Fruit fly (Drosophila melanogaster) whole organism, embryonic: ENCODE data around the gene Cdc16.

Source experiments
- ATbp ChIP-seq: fragments of 200-800 bp; sonication (Bioruptor generic); optimal IDR thresholded peaks from 2 replicates; lab custom pipeline; 2017; ENCODE audit warnings: missing biosample characterization, mild to moderate bottlenecking, missing genetic modification characterization, missing genetic modification reagents
- Bdp1 ChIP-seq: fragments of 200-800 bp; sonication (Bioruptor generic); optimal IDR thresholded peaks from 3 replicates; lab custom pipeline; 2016; ENCODE audit warnings: missing biosample characterization, missing genetic modification characterization
- C15 ChIP-seq: fragments of 200-800 bp; sonication (Bioruptor generic); IDR thresholded peaks from 3 replicates; pipeline ENCODE4 v1.3.6; 2022; ENCODE audit warnings: missing biosample characterization, missing genetic modification characterization
- CG10147 ChIP-seq: fragments of 200-800 bp; sonication (Bioruptor generic); optimal IDR thresholded peaks from 2 replicates; lab custom pipeline; 2019; ENCODE audit warnings: missing biosample characterization, mild to moderate bottlenecking, missing genetic modification characterization, moderate library complexity
- CG10274 ChIP-seq: fragments of 200-800 bp; sonication (Bioruptor generic); optimal IDR thresholded peaks from 3 replicates; lab custom pipeline; 2017; ENCODE audit warnings: missing biosample characterization, mild to moderate bottlenecking, missing genetic modification characterization
- CG11093 ChIP-seq: fragments of 200-800 bp; sonication (Bioruptor generic); IDR thresholded peaks from 3 replicates; pipeline ENCODE4 v1.3.6; 2022; ENCODE audit warnings: missing biosample characterization, missing genetic modification characterization
- CG11247 ChIP-seq: fragments of 200-800 bp; sonication (Bioruptor generic); IDR thresholded peaks from 2 replicates; pipeline ENCODE4 v1.3.6; 2022; ENCODE audit warnings: missing biosample characterization, missing genetic modification characterization
- CG11696 ChIP-seq: fragments of 200-800 bp; sonication (Bioruptor generic); IDR thresholded peaks from 2 replicates; pipeline ENCODE4 v1.3.6; 2022; ENCODE audit warnings: missing biosample characterization, missing genetic modification characterization
- CG13296 ChIP-seq: fragments of 200-800 bp; sonication (Bioruptor generic); optimal IDR thresholded peaks from 3 replicates; lab custom pipeline; 2018; ENCODE audit warnings: missing biosample characterization, mild to moderate bottlenecking, missing genetic modification characterization
- CG14441 ChIP-seq: fragments of 200-800 bp; sonication (Bioruptor generic); IDR thresholded peaks from 2 replicates; pipeline ENCODE4 v1.3.6; 2022; ENCODE audit warnings: missing biosample characterization, missing genetic modification characterization
- CG1602 ChIP-seq: fragments of 200-800 bp; sonication (Bioruptor generic); optimal IDR thresholded peaks from 3 replicates; lab custom pipeline; 2016; ENCODE audit warnings: missing biosample characterization, missing genetic modification characterization
- CG17361 ChIP-seq: fragments of 200-800 bp; sonication (Bioruptor generic); IDR thresholded peaks from 3 replicates; pipeline ENCODE4 v1.3.6; 2022; ENCODE audit warnings: missing biosample characterization, missing genetic modification characterization
- CG18011 ChIP-seq: fragments of 200-800 bp; sonication (Bioruptor generic); optimal IDR thresholded peaks from 2 replicates; lab custom pipeline; 2017; ENCODE audit warnings: missing biosample characterization, missing genetic modification characterization, mild to moderate bottlenecking, moderate library complexity, missing genotype
- CG18262 ChIP-seq: fragments of 200-800 bp; optimal IDR thresholded peaks from 3 replicates; lab custom pipeline; 2019; ENCODE audit warnings: missing biosample characterization, mild to moderate bottlenecking, missing genetic modification characterization, moderate library complexity
- CG18599 ChIP-seq: fragments of 200-800 bp; sonication (Bioruptor generic); optimal IDR thresholded peaks from 3 replicates; lab custom pipeline; 2017; ENCODE audit warnings: missing biosample characterization, missing genetic modification characterization, mild to moderate bottlenecking, moderate library complexity, missing genetic modification reagents
- CG2129 ChIP-seq: fragments of 200-800 bp; sonication (Bioruptor generic); IDR thresholded peaks from 2 replicates; pipeline ENCODE4 v1.3.6; 2022; ENCODE audit warnings: missing biosample characterization, missing genetic modification characterization; ENCODE audit not compliant: partially characterized antibody
- CG2678 ChIP-seq: fragments of 200-800 bp; sonication (Bioruptor generic); optimal IDR thresholded peaks from 3 replicates; lab custom pipeline; 2019; ENCODE audit warnings: missing biosample characterization, mild to moderate bottlenecking, missing genetic modification characterization, moderate library complexity
- CG30403 ChIP-seq: fragments of 200-800 bp; sonication (Bioruptor generic); optimal IDR thresholded peaks from 3 replicates; lab custom pipeline; 2016; ENCODE audit warnings: missing biosample characterization, missing genetic modification characterization
- CG31224 ChIP-seq: fragments of 200-800 bp; sonication (Bioruptor generic); IDR thresholded peaks from 2 replicates; pipeline ENCODE4 v1.3.6; 2022; ENCODE audit warnings: missing biosample characterization, missing genetic modification characterization
- CG33213 ChIP-seq: fragments of 200-800 bp; sonication (Bioruptor generic); optimal IDR thresholded peaks from 3 replicates; lab custom pipeline; 2016; ENCODE audit warnings: missing biosample characterization, missing genetic modification characterization
- CG7556 ChIP-seq: fragments of 200-800 bp; sonication (Bioruptor generic); optimal IDR thresholded peaks from 2 replicates; lab custom pipeline; 2017; ENCODE audit warnings: missing biosample characterization, mild to moderate bottlenecking, missing genetic modification characterization
- CG7987 ChIP-seq: fragments of 200-800 bp; sonication (Bioruptor generic); optimal IDR thresholded peaks from 2 replicates; lab custom pipeline; 2018; ENCODE audit warnings: missing biosample characterization, mild to moderate bottlenecking, missing genetic modification characterization, moderate library complexity
- CG8089 ChIP-seq: fragments of 200-800 bp; sonication (Bioruptor generic); optimal IDR thresholded peaks from 3 replicates; lab custom pipeline; 2016; ENCODE audit warnings: missing biosample characterization, missing genetic modification characterization
- CG8281 ChIP-seq: fragments of 200-800 bp; sonication (Bioruptor generic); optimal IDR thresholded peaks from 2 replicates; lab custom pipeline; 2018; ENCODE audit warnings: missing biosample characterization, mild to moderate bottlenecking, missing genetic modification characterization, moderate library complexity
- Chrac-16 ChIP-seq: fragments of 200-800 bp; sonication (Bioruptor generic); optimal IDR thresholded peaks from 3 replicates; lab custom pipeline; 2016; ENCODE audit warnings: missing biosample characterization, missing genetic modification characterization
- Dip2 ChIP-seq: fragments of 200-800 bp; sonication (Bioruptor generic); IDR thresholded peaks from 2 replicates; pipeline ENCODE4 v1.3.6; 2022; ENCODE audit warnings: missing biosample characterization, missing genetic modification characterization
- Eip74EF ChIP-seq, 2 experiments: fragments of 200-800 bp in 1 of 2; fragments of >200 bp in 1 of 2; sonication (Bioruptor generic) in 1 of 2; optimal IDR thresholded peaks; 2 replicates each; lab custom pipeline; 2017 to 2019; ENCODE audit warnings: missing biosample characterization in 2 of 2, missing genetic modification characterization in 2 of 2, mild to moderate bottlenecking in 1 of 2, moderate library complexity in 1 of 2
- Hmr ChIP-seq: fragments of 200-800 bp; sonication (Bioruptor generic); optimal IDR thresholded peaks from 3 replicates; lab custom pipeline; 2017; ENCODE audit warnings: mild to moderate bottlenecking, missing biosample characterization, missing genetic modification reagents, missing genetic modification characterization
- Hr51 ChIP-seq, 2 experiments: fragments of 200-800 bp; sonication (Bioruptor generic); optimal IDR thresholded peaks; 2 replicates in 1 of 2; 3 replicates in 1 of 2; lab custom pipeline; 2016 to 2018; ENCODE audit warnings: missing biosample characterization in 2 of 2, missing genetic modification characterization in 2 of 2, mild to moderate bottlenecking in 1 of 2, moderate library complexity in 1 of 2
- Neu2 ChIP-seq: fragments of 200-800 bp; sonication (Bioruptor generic); optimal IDR thresholded peaks from 3 replicates; lab custom pipeline; 2016; ENCODE audit warnings: missing biosample characterization, missing genetic modification characterization, borderline replicate concordance
- Ptx1 ChIP-seq: fragments of 200-800 bp; sonication (Bioruptor generic); IDR thresholded peaks from 2 replicates; pipeline ENCODE4 v1.3.6; 2022; ENCODE audit warnings: missing biosample characterization, missing genetic modification characterization
- Spps ChIP-seq: fragments of 200-800 bp; sonication (Bioruptor generic); optimal IDR thresholded peaks from 2 replicates; lab custom pipeline; 2018; ENCODE audit warnings: missing biosample characterization, mild to moderate bottlenecking, missing genetic modification characterization
- ab ChIP-seq: fragments of 200-800 bp; sonication (Bioruptor generic); optimal IDR thresholded peaks from 2 replicates; lab custom pipeline; 2016; ENCODE audit warnings: missing biosample characterization, missing genetic modification characterization
- ac ChIP-seq: fragments of 200-800 bp; sonication (Bioruptor generic); optimal IDR thresholded peaks from 3 replicates; lab custom pipeline; 2017; ENCODE audit warnings: missing biosample characterization, mild to moderate bottlenecking, missing genetic modification characterization
- bbx ChIP-seq: fragments of 200-800 bp; sonication (Bioruptor generic); IDR thresholded peaks from 2 replicates; pipeline ENCODE4 v1.3.6; 2022; ENCODE audit warnings: missing biosample characterization, missing genetic modification characterization; ENCODE audit not compliant: partially characterized antibody
- btn ChIP-seq: fragments of 200-800 bp; sonication (Bioruptor generic); optimal IDR thresholded peaks from 2 replicates; lab custom pipeline; 2016; ENCODE audit warnings: missing biosample characterization, missing genetic modification characterization
- crc ChIP-seq: fragments of 200-800 bp; sonication (Bioruptor generic); optimal IDR thresholded peaks from 2 replicates; lab custom pipeline; 2016; ENCODE audit warnings: missing biosample characterization, missing genetic modification characterization
- danr ChIP-seq: fragments of 200-800 bp; sonication (Bioruptor generic); IDR thresholded peaks from 2 replicates; pipeline ENCODE4 v1.3.6; 2022; ENCODE audit warnings: missing biosample characterization, missing genetic modification characterization
- dati ChIP-seq: fragments of 200-800 bp; sonication (Bioruptor generic); IDR thresholded peaks from 2 replicates; pipeline ENCODE4 v1.3.6; 2022; ENCODE audit warnings: missing biosample characterization, missing genetic modification characterization
- dmrt11E ChIP-seq: fragments of 200-800 bp; sonication (Bioruptor generic); optimal IDR thresholded peaks from 3 replicates; lab custom pipeline; 2018; ENCODE audit warnings: missing biosample characterization, mild to moderate bottlenecking, missing genetic modification characterization, moderate library complexity
- emc ChIP-seq: fragments of 200-800 bp; sonication (Bioruptor generic); optimal IDR thresholded peaks from 2 replicates; lab custom pipeline; 2016; ENCODE audit warnings: missing biosample characterization, missing genetic modification characterization
- gcm ChIP-seq: fragments of 200-800 bp; sonication (Bioruptor generic); optimal IDR thresholded peaks from 2 replicates; lab custom pipeline; 2019; ENCODE audit warnings: missing biosample characterization, mild to moderate bottlenecking, missing genetic modification characterization, moderate library complexity
- hkb ChIP-seq, 2 experiments: fragments of 200-800 bp in 1 of 2; fragments of >200 bp in 1 of 2; sonication (Bioruptor generic) in 1 of 2; IDR thresholded peaks in 1 of 2; optimal IDR thresholded peaks in 1 of 2; 2 replicates each; pipeline versions ENCODE4 v1.3.6 to Lab custom; 2017 to 2022; ENCODE audit warnings: missing biosample characterization in 1 of 2, missing genetic modification characterization in 1 of 2
- inv ChIP-seq: fragments of 200-800 bp; sonication (Bioruptor generic); IDR thresholded peaks from 2 replicates; pipeline ENCODE4 v1.3.6; 2022; ENCODE audit warnings: missing biosample characterization, missing genetic modification characterization; ENCODE audit not compliant: partially characterized antibody
- klu ChIP-seq: fragments of 200-800 bp; sonication (Bioruptor generic); IDR thresholded peaks from 2 replicates; pipeline ENCODE4 v1.3.6; 2022; ENCODE audit warnings: missing biosample characterization, missing genetic modification characterization
- luna ChIP-seq: fragments of 200-800 bp; sonication (Bioruptor generic); optimal IDR thresholded peaks from 2 replicates; lab custom pipeline; 2016; ENCODE audit warnings: missing biosample characterization, missing genetic modification characterization
- nerfin-2 ChIP-seq: fragments of 200-800 bp; sonication (Bioruptor generic); IDR thresholded peaks from 2 replicates; pipeline ENCODE4 v1.3.6; 2022; ENCODE audit warnings: missing biosample characterization, missing genetic modification characterization; ENCODE audit not compliant: partially characterized antibody
- slou ChIP-seq: fragments of 200-800 bp; sonication (Bioruptor generic); optimal IDR thresholded peaks from 3 replicates; lab custom pipeline; 2016; ENCODE audit warnings: missing biosample characterization, missing genetic modification characterization
- ssp ChIP-seq: fragments of 200-800 bp; sonication (Bioruptor generic); IDR thresholded peaks from 2 replicates; pipeline ENCODE4 v1.3.6; 2022; ENCODE audit warnings: missing biosample characterization, missing genetic modification characterization
- stwl ChIP-seq: fragments of 200-800 bp; sonication (Bioruptor generic); optimal IDR thresholded peaks from 3 replicates; lab custom pipeline; 2018; ENCODE audit warnings: missing biosample characterization, mild to moderate bottlenecking, missing genetic modification characterization, moderate library complexity

Gene Cdc16

DNA sequence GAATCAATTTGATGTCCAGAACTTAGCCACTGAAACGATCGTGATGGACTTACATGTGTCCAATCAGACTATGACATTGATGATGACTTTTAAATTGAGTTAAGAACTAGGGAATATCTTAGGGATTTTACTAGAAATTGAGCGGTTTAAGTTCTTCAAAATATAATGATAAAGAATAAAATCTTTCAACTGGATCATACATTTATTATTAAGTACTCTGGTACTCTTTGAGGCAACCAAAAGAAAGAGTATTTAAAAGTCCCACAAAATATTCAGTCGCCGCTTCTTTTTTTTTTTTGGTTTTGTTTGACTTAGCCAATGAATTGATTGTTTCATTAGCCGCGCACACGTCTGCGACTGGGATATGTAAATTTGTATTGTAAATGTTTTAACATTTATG, 29.1 kb downstream of the Cdc16 start (continued):
- TF ChIP-seq klu = no peak
- peak; percentile 20 for TF ChIP-seq CG30403 (GFP tag; lab: Kevin White, UChicago)
- TF ChIP-seq ssp (GFP tag; lab: Robert Waterston, UW) = no peak
- TF ChIP-seq CG8281 = no peak
- no peak for TF ChIP-seq ac (GFP tag; lab: Kevin White, UChicago)
- no peak for TF ChIP-seq Dip2 (GFP tag; lab: Robert Waterston, UW)
- no peak for TF ChIP-seq emc
- TF ChIP-seq nerfin-2 = no peak
- TF ChIP-seq Hmr (GFP tag; lab: Kevin White, UChicago) = no peak
- TF ChIP-seq CG7556 (GFP tag; lab: Kevin White, UChicago) = peak; percentile 19
- no peak for TF ChIP-seq CG11247
- no peak for TF ChIP-seq Spps (tag; lab: Kevin White, UChicago)
- peak; percentile 17 for TF ChIP-seq CG2678
- no peak for TF ChIP-seq CG7987 (GFP tag; lab: Kevin White, UChicago)
- TF ChIP-seq Bdp1 (GFP tag; lab: Kevin White, UChicago) = no peak
- TF ChIP-seq gcm (GFP tag; lab: Kevin White, UChicago) = no peak
- no peak for TF ChIP-seq hkb (optimal IDR thresholded peaks at IDR 0.05; lab: Kevin White, UChicago)
- no peak for TF ChIP-seq hkb (GFP tag; IDR thresholded peaks at IDR 0.05; lab: Robert Waterston, UW)
- TF ChIP-seq ab (GFP tag; lab: Kevin White, UChicago) = no peak
- peak; percentile 1 for TF ChIP-seq dmrt11E (tag; lab: Kevin White, UChicago)
- TF ChIP-seq crc (GFP tag; lab: Kevin White, UChicago) = no peak
- no peak for TF ChIP-seq CG2129 (GFP tag; lab: Robert Waterston, UW)
- TF ChIP-seq CG13296 = no peak
- no peak for TF ChIP-seq CG18599
- no peak for TF ChIP-seq CG10147
- peak in 1 of 2 experiments; percentile 48 for TF ChIP-seq Hr51 (GFP tag; optimal IDR thresholded peaks at IDR 0.05; lab: Kevin White, UChicago)
- TF ChIP-seq CG10274 (GFP tag; lab: Kevin White, UChicago) = no peak
- TF ChIP-seq luna (GFP tag; lab: Kevin White, UChicago) = no peak
- no peak for TF ChIP-seq stwl (tag; lab: Kevin White, UChicago)
- TF ChIP-seq CG18262 (tag; lab: Kevin White, UChicago) = peak; percentile 31
- TF ChIP-seq Eip74EF (GFP tag; optimal IDR thresholded peaks at IDR 0.05; lab: Kevin White, UChicago) = no peak
- no peak for TF ChIP-seq dati (GFP tag; lab: Robert Waterston, UW)
- no peak for TF ChIP-seq C15 (GFP tag; lab: Robert Waterston, UW)
- no peak for TF ChIP-seq slou
- no peak for TF ChIP-seq CG33213 (GFP tag; lab: Kevin White, UChicago)
- TF ChIP-seq CG18011 (GFP tag; lab: Kevin White, UChicago) = no peak
- no peak for TF ChIP-seq CG11696
- TF ChIP-seq Chrac-16 (GFP tag; lab: Kevin White, UChicago) = no peak
- no peak for TF ChIP-seq bbx
- TF ChIP-seq CG11093 (GFP tag; lab: Robert Waterston, UW) = no peak
- TF ChIP-seq CG14441 (GFP tag; lab: Robert Waterston, UW) = no peak
- no peak for TF ChIP-seq CG8089 (GFP tag; lab: Kevin White, UChicago)
- TF ChIP-seq danr (GFP tag; lab: Robert Waterston, UW) = no peak
- no peak for TF ChIP-seq CG31224
- no peak for TF ChIP-seq Neu2 (GFP tag; lab: Kevin White, UChicago)
- no peak for TF ChIP-seq CG1602 (GFP tag; lab: Kevin White, UChicago)
- no peak for TF ChIP-seq btn (GFP tag; lab: Kevin White, UChicago)
- peak; percentile 50; the same call in 1 of the 3 replicates for TF ChIP-seq CG17361 (GFP tag; lab: Robert Waterston, UW)
- no peak for TF ChIP-seq ATbp (GFP tag; lab: Kevin White, UChicago)
- peak; percentile 35; the same call in 1 of the 2 replicates for TF ChIP-seq Ptx1
- TF ChIP-seq inv (GFP tag; lab: Robert Waterston, UW) = no peak
